Worm (Caenorhabditis elegans) whole organism, mixed stage, embryonic: ENCODE measurements around the gene aqp-1.

ENCODE experiments used
- M03D4.4 ChIP-seq: sonication (generic microtip); optimal IDR thresholded peaks from 2 replicates; lab custom pipeline; 2017; ENCODE audit warnings: mild to moderate bottlenecking, missing genetic modification characterization, missing compliant biosample characterization
- bed-3 ChIP-seq: fragments of 200-800 bp; sonication (Bioruptor generic); optimal IDR thresholded peaks from 3 replicates; lab custom pipeline; 2018; ENCODE audit warnings: mild to moderate bottlenecking, missing genetic modification characterization, moderate library complexity, missing compliant biosample characterization
- blmp-1 ChIP-seq: fragments of 150-350 bp; optimal IDR thresholded peaks from 2 replicates; lab custom pipeline; 2014; ENCODE audit warnings: missing biosample characterization, missing genetic modification characterization
- ceh-39 ChIP-seq: fragments of 150-350 bp; optimal IDR thresholded peaks from 2 replicates; lab custom pipeline; 2014; ENCODE audit warnings: missing biosample characterization, missing genetic modification characterization
- ceh-43 ChIP-seq: fragments of 200-800 bp; sonication (Bioruptor generic); optimal IDR thresholded peaks from 2 replicates; lab custom pipeline; 2018; ENCODE audit warnings: mild to moderate bottlenecking, missing genetic modification characterization, moderate library complexity, missing compliant biosample characterization
- ceh-83 ChIP-seq: fragments of 200-800 bp; sonication (Bioruptor generic); optimal IDR thresholded peaks from 2 replicates; lab custom pipeline; 2018; ENCODE audit warnings: mild to moderate bottlenecking, missing genetic modification characterization, missing compliant biosample characterization
- ces-1 ChIP-seq: fragments of 150-350 bp; optimal IDR thresholded peaks from 2 replicates; lab custom pipeline; 2014; ENCODE audit warnings: missing biosample characterization, missing genetic modification reagents, missing genetic modification characterization
- drap-1 ChIP-seq: fragments of 200-800 bp; sonication (Bioruptor generic); optimal IDR thresholded peaks from 3 replicates; lab custom pipeline; 2018; ENCODE audit warnings: mild to moderate bottlenecking, missing genetic modification characterization, missing compliant biosample characterization
- elt-1 ChIP-seq: sonication (generic microtip); optimal IDR thresholded peaks from 2 replicates; lab custom pipeline; 2017; ENCODE audit warnings: missing genetic modification characterization, mild to moderate bottlenecking, missing compliant biosample characterization, antibody characterized with exemption, moderate library complexity, borderline replicate concordance; ENCODE audit not compliant: insufficient read depth
- elt-3 ChIP-seq: fragments of 150-350 bp; optimal IDR thresholded peaks from 2 replicates; lab custom pipeline; 2014; ENCODE audit warnings: missing biosample characterization, missing genetic modification characterization
- flh-1 ChIP-seq: fragments of 200-800 bp; sonication (Bioruptor generic); optimal IDR thresholded peaks from 2 replicates; lab custom pipeline; 2018; ENCODE audit warnings: mild to moderate bottlenecking, missing genetic modification characterization, moderate library complexity, missing compliant biosample characterization
- hlh-1 ChIP-seq: fragments of 150-350 bp; optimal IDR thresholded peaks from 2 replicates; lab custom pipeline; 2014; ENCODE audit warnings: missing biosample characterization, missing genetic modification reagents, missing genetic modification characterization
- lin-13 ChIP-seq: fragments of 150-350 bp; optimal IDR thresholded peaks from 2 replicates; lab custom pipeline; 2014; ENCODE audit warnings: missing biosample characterization, missing genetic modification characterization
- lin-32 ChIP-seq: fragments of 200-800 bp; sonication (Bioruptor generic); optimal IDR thresholded peaks from 2 replicates; lab custom pipeline; 2018; ENCODE audit warnings: mild to moderate bottlenecking, missing genetic modification characterization, missing compliant biosample characterization
- lsy-2 ChIP-seq: fragments of 150-350 bp; optimal IDR thresholded peaks from 2 replicates; lab custom pipeline; 2014; ENCODE audit warnings: missing biosample characterization, missing genetic modification characterization
- mab-5 ChIP-seq: fragments of 150-350 bp; optimal IDR thresholded peaks from 2 replicates; lab custom pipeline; 2014; ENCODE audit warnings: missing biosample characterization, missing genetic modification characterization
- mep-1 ChIP-seq: fragments of 150-350 bp; optimal IDR thresholded peaks from 2 replicates; lab custom pipeline; 2017; ENCODE audit warnings: missing biosample characterization, missing genetic modification reagents, missing genetic modification characterization, inconsistent platforms
- nhr-12 ChIP-seq: fragments of 150-350 bp; optimal IDR thresholded peaks from 2 replicates; lab custom pipeline; 2014; ENCODE audit warnings: missing biosample characterization, missing genetic modification characterization
- nhr-2 ChIP-seq: fragments of 150-350 bp; optimal IDR thresholded peaks from 2 replicates; lab custom pipeline; 2014; ENCODE audit warnings: missing biosample characterization, missing genetic modification characterization
- nhr-237 ChIP-seq: fragments of 150-350 bp; optimal IDR thresholded peaks from 2 replicates; lab custom pipeline; 2014; ENCODE audit warnings: missing biosample characterization, missing genetic modification characterization
- nhr-28 ChIP-seq: fragments of 150-350 bp; optimal IDR thresholded peaks from 2 replicates; lab custom pipeline; 2014; ENCODE audit warnings: missing biosample characterization, missing genetic modification characterization
- nhr-76 ChIP-seq: sonication (generic microtip); optimal IDR thresholded peaks from 2 replicates; lab custom pipeline; 2017; ENCODE audit warnings: missing biosample characterization, missing genetic modification characterization
- pha-4 ChIP-seq: fragments of 150-350 bp; optimal IDR thresholded peaks from 2 replicates; lab custom pipeline; 2018; ENCODE audit warnings: missing biosample characterization, missing genetic modification reagents, missing genetic modification characterization
- sem-2 ChIP-seq: fragments of 200-800 bp; sonication (Bioruptor generic); optimal IDR thresholded peaks from 2 replicates; lab custom pipeline; 2018; ENCODE audit warnings: mild to moderate bottlenecking, missing genetic modification characterization, missing compliant biosample characterization
- snpc-4 ChIP-seq: fragments of 150-350 bp; optimal IDR thresholded peaks from 2 replicates; lab custom pipeline; 2014; ENCODE audit warnings: missing biosample characterization, missing genetic modification characterization
- sptf-1 ChIP-seq: sonication (generic microtip); optimal IDR thresholded peaks from 2 replicates; lab custom pipeline; 2017; ENCODE audit warnings: mild to moderate bottlenecking, missing genetic modification characterization, moderate library complexity, missing compliant biosample characterization
- tbx-8 ChIP-seq: fragments of 200-800 bp; sonication (Bioruptor generic); optimal IDR thresholded peaks from 2 replicates; lab custom pipeline; 2018; ENCODE audit warnings: mild to moderate bottlenecking, missing genetic modification characterization, moderate library complexity, missing compliant biosample characterization
- unc-120 ChIP-seq: sonication (generic microtip); optimal IDR thresholded peaks from 2 replicates; lab custom pipeline; 2017; ENCODE audit warnings: missing genetic modification characterization, missing compliant biosample characterization; ENCODE audit not compliant: poor library complexity, severe bottlenecking
- unc-39 ChIP-seq: fragments of 150-350 bp; optimal IDR thresholded peaks from 2 replicates; lab custom pipeline; 2014; ENCODE audit warnings: missing biosample characterization, missing genetic modification characterization
- unc-62 ChIP-seq: fragments of 150-350 bp; optimal IDR thresholded peaks from 2 replicates; lab custom pipeline; 2014; ENCODE audit warnings: missing biosample characterization, missing genetic modification reagents, missing genetic modification characterization
- zip-8 ChIP-seq: fragments of 150-350 bp; optimal IDR thresholded peaks from 2 replicates; lab custom pipeline; 2014; ENCODE audit warnings: missing biosample characterization, missing genetic modification characterization
- ztf-11 ChIP-seq: fragments of 150-350 bp; optimal IDR thresholded peaks from 2 replicates; lab custom pipeline; 2014; ENCODE audit warnings: missing biosample characterization, missing genetic modification characterization

Gene aqp-1

DNA sequence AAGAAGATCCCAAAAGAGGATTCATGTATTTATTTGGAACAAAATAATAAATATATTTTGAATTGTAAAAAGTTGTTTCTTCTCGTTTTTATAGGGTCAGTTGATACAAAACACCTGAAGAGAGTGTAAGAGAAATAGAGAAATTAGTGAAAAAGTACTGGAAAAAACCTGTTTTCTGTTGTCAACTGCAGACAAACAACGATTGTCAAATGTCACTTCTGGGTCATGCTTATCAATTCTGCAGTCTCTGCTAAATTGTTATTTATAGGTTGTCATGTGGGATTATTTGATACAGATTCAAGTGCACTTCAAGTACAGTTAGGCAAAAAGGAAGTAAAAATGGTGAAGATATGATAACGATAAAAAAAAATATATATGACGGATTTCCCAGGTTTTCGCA, 34.4 kb upstream of the aqp-1 start:
- TF ChIP-seq sem-2, result no peak
- TF ChIP-seq tbx-8 (GFP tag; lab: Kevin White, UChicago), result no peak
- TF ChIP-seq bed-3 (GFP tag; lab: Kevin White, UChicago), result no peak
- TF ChIP-seq snpc-4 (tag; lab: Kevin White, UChicago), result no peak
- TF ChIP-seq unc-62, result no peak
- TF ChIP-seq nhr-237 (tag; lab: Kevin White, UChicago), result no peak
- no peak for TF ChIP-seq sptf-1 (tag; lab: Kevin White, UChicago)
- TF ChIP-seq ceh-39 (tag; lab: Kevin White, UChicago), result no peak
- no peak for TF ChIP-seq unc-120 (tag; lab: Kevin White, UChicago)
- TF ChIP-seq zip-8 (tag; lab: Kevin White, UChicago), result no peak
- no peak for TF ChIP-seq flh-1 (GFP tag; lab: Kevin White, UChicago)
- no peak for TF ChIP-seq nhr-2
- TF ChIP-seq lsy-2 (tag; lab: Kevin White, UChicago), result no peak
- TF ChIP-seq ceh-43 (GFP tag; lab: Kevin White, UChicago), result no peak
- no peak for TF ChIP-seq mab-5 (tag; lab: Kevin White, UChicago)
- TF ChIP-seq, all 35 proteins: peak for 0

ce11 chrII:7269783-7270182, 31.6 kb upstream of the aqp-1 start:
- TF ChIP-seq pha-4 (tag; lab: Kevin White, UChicago), result no peak

DNA sequence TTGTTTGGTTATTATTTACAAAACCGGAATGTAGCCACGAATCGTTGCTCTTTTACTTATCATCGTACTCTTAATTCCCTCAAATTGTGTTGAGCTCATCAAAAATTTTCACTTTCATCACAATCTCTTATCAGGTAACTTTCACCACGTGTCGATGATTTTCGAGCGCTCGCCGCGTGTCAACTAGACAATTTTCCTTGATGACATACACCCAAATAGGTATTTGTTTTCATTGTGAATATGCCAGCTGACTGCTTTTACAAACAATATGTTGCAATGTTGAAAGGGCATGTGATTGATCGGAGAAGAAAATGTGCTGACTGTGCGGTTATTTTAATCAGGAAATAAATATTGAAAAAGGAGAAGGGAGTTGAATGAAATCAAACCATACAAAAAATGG, 26.5 kb upstream of the aqp-1 start:
- TF ChIP-seq pha-4 (tag; lab: Kevin White, UChicago) (no peak), sptf-1 (tag; lab: Kevin White, UChicago) (no peak), snpc-4 (tag; lab: Kevin White, UChicago) (no peak), M03D4.4 (tag; lab: Kevin White, UChicago) (no peak), ztf-11 (no peak)

DNA sequence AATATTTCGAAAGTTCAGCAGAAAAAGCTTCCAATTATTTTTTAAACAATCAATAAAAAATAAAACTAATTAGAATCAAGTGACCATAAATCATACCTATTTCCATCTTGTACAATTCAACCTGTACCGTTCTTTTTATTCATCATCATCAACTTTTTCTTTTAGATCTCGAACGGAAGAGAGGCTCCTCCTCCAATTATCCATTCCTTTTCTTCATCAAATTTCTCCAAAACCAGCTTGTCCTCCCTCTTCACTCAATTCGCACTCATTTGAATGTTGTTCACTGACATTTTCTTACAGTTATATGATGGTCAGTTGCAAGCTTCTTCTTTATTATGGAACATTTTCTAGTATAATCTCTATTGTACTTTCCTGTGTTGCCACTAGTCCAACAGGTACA, 23.7 kb upstream of the aqp-1 start, which contains the start of gene C30G12.4:
C30G12.4 (plus strand) TSS at position 301 of the 400 bp plus-strand sequence.
- TF ChIP-seq sem-2 (no peak), flh-1 (GFP tag; lab: Kevin White, UChicago) (no peak), zip-8 (tag; lab: Kevin White, UChicago) (no peak), bed-3 (GFP tag; lab: Kevin White, UChicago) (no peak), lin-13 (tag; lab: Kevin White, UChicago) (no peak), blmp-1 (tag; lab: Kevin White, UChicago) (no peak), nhr-237 (tag; lab: Kevin White, UChicago) (no peak), ces-1 (GFP tag; lab: Kevin White, UChicago) (no peak), drap-1 (GFP tag; lab: Kevin White, UChicago) (no peak), nhr-2 (no peak), pha-4 (tag; lab: Kevin White, UChicago) (no peak), ztf-11 (no peak), lin-32 (GFP tag; lab: Kevin White, UChicago) (no peak), elt-3 (tag; lab: Kevin White, UChicago) (no peak), nhr-28 (tag; lab: Kevin White, UChicago) (no peak), nhr-12 (no peak), sptf-1 (tag; lab: Kevin White, UChicago) (no peak), unc-120 (tag; lab: Kevin White, UChicago) (no peak), nhr-76 (tag; lab: Kevin White, UChicago) (no peak)

ce11 chrII:7255614-7256162, 17.5 kb upstream of the aqp-1 start, which contains the start of gene F32A5.8:
Gene F32A5.8, plus strand, starts transcription at chrII:7256112.
- no peak for TF ChIP-seq nhr-237 (tag; lab: Kevin White, UChicago)
- TF ChIP-seq elt-1 (tag; lab: Kevin White, UChicago), result no peak
- no peak for TF ChIP-seq ceh-83
- no peak for TF ChIP-seq mab-5 (tag; lab: Kevin White, UChicago)
- TF ChIP-seq sptf-1 (tag; lab: Kevin White, UChicago), result no peak
- TF ChIP-seq, all 35 proteins: peak for 0

DNA sequence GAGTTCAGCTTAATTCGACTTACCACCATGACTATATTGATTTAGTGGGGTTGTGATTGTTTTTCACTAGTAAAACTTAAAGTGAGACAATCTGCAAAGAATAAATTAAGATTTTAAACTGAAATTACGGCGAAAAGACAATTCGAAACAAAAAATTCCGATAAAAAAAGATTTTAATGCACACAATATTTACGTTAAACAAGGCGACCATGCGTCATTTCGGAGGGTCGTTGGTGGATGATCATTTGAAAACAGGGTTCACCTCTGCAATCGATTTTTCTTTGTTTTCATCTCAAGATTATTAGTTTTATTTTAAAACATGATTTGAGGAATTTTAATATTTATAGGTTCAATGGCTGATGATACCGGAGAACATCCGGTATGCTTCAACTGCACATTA, 14.9 kb upstream of the aqp-1 start, which contains the start of gene lsm-4:
lsm-4 (minus strand) TSS at position 91 of the 400 bp plus-strand sequence.
- TF ChIP-seq mab-5 (tag; lab: Kevin White, UChicago) (no peak), sptf-1 (tag; lab: Kevin White, UChicago) (no peak), unc-39 (tag; lab: Kevin White, UChicago) (no peak), hlh-1 (tag; lab: Kevin White, UChicago) (no peak), ztf-11 (no peak), mep-1 (tag; lab: Kevin White, UChicago) (no peak), unc-120 (tag; lab: Kevin White, UChicago) (no peak), nhr-12 (no peak), sem-2 (no peak)
